Fruit fly (Drosophila melanogaster) whole organism, embryonic: Measurements from ENCODE around the gene Rrp1.

Experiments used
- Bdp1 ChIP-seq: fragments of 200-800 bp; sonication (Bioruptor generic); optimal IDR thresholded peaks from 3 replicates; lab custom pipeline; 2016; ENCODE audit warnings: missing biosample characterization, missing genetic modification characterization
- CG10267 ChIP-seq: fragments of 200-800 bp; sonication (Bioruptor generic); optimal IDR thresholded peaks from 2 replicates; lab custom pipeline; 2018; ENCODE audit warnings: missing biosample characterization, mild to moderate bottlenecking, missing genetic modification characterization, moderate library complexity
- CG10654 ChIP-seq: fragments of 200-800 bp; sonication (Bioruptor generic); optimal IDR thresholded peaks from 2 replicates; lab custom pipeline; 2016; ENCODE audit warnings: missing biosample characterization, missing genetic modification characterization
- CG10979 ChIP-seq: fragments of 200-800 bp; sonication (Bioruptor generic); optimal IDR thresholded peaks from 2 replicates; lab custom pipeline; 2018; ENCODE audit warnings: missing biosample characterization, mild to moderate bottlenecking, missing genetic modification characterization, moderate library complexity
- CG13624 ChIP-seq: fragments of 200-800 bp; sonication (Bioruptor generic); optimal IDR thresholded peaks from 2 replicates; lab custom pipeline; 2016; ENCODE audit warnings: missing biosample characterization, missing genetic modification characterization
- CG14667 ChIP-seq: fragments of 200-800 bp; sonication (Bioruptor generic); IDR thresholded peaks from 2 replicates; pipeline ENCODE4 v1.3.6; 2022; ENCODE audit warnings: missing biosample characterization, missing genetic modification characterization
- CG16863 ChIP-seq: fragments of 200-800 bp; sonication (Bioruptor generic); optimal IDR thresholded peaks from 3 replicates; lab custom pipeline; 2016; ENCODE audit warnings: missing biosample characterization, missing genetic modification characterization
- CG3281 ChIP-seq: fragments of 200-800 bp; sonication (Bioruptor generic); optimal IDR thresholded peaks from 3 replicates; lab custom pipeline; 2017; ENCODE audit warnings: missing biosample characterization, mild to moderate bottlenecking, missing genetic modification characterization
- CG4282 ChIP-seq: fragments of 200-800 bp; sonication (Bioruptor generic); optimal IDR thresholded peaks from 2 replicates; lab custom pipeline; 2016; ENCODE audit warnings: missing biosample characterization, missing genetic modification characterization
- CG6175 ChIP-seq: fragments of 200-800 bp; sonication (Bioruptor generic); IDR thresholded peaks from 3 replicates; pipeline ENCODE4 v1.3.6; 2022; ENCODE audit warnings: missing biosample characterization, missing genetic modification characterization
- CG7372 ChIP-seq: fragments of 200-800 bp; sonication (Bioruptor generic); IDR thresholded peaks from 2 replicates; pipeline ENCODE4 v1.3.6; 2022; ENCODE audit warnings: missing biosample characterization, missing genetic modification characterization
- CG9215 ChIP-seq: fragments of 200-800 bp; sonication (Bioruptor generic); IDR thresholded peaks from 2 replicates; pipeline ENCODE4 v1.3.6; 2022; ENCODE audit warnings: missing biosample characterization, missing genetic modification characterization
- CG9437 ChIP-seq: fragments of 200-800 bp; sonication (Bioruptor generic); optimal IDR thresholded peaks from 2 replicates; lab custom pipeline; 2018; ENCODE audit warnings: missing biosample characterization, mild to moderate bottlenecking, missing genetic modification characterization
- CG9727 ChIP-seq: fragments of 200-800 bp; sonication (Bioruptor generic); optimal IDR thresholded peaks from 3 replicates; lab custom pipeline; 2017; ENCODE audit warnings: missing biosample characterization, mild to moderate bottlenecking, missing genetic modification characterization
- D ChIP-seq, 2 experiments: fragments of 200-800 bp in 1 of 2; fragments of >200 bp in 1 of 2; sonication (Bioruptor generic) in 1 of 2; optimal IDR thresholded peaks; 2 replicates in 1 of 2; 3 replicates in 1 of 2; lab custom pipeline; 2017; ENCODE audit warnings: mild to moderate bottlenecking in 1 of 2, missing biosample characterization in 1 of 2, missing genetic modification characterization in 1 of 2, missing genetic modification reagents in 1 of 2
- Dfd ChIP-seq, 2 experiments: fragments of >200 bp; optimal IDR thresholded peaks; 2 replicates each; lab custom pipeline; 2017; ENCODE audit warnings: missing biosample characterization in 2 of 2, missing genetic modification characterization in 2 of 2
- Eip74EF ChIP-seq, 2 experiments: fragments of 200-800 bp in 1 of 2; fragments of >200 bp in 1 of 2; sonication (Bioruptor generic) in 1 of 2; optimal IDR thresholded peaks; 2 replicates each; lab custom pipeline; 2017 to 2019; ENCODE audit warnings: missing biosample characterization in 2 of 2, missing genetic modification characterization in 2 of 2, mild to moderate bottlenecking in 1 of 2, moderate library complexity in 1 of 2
- Elba2 ChIP-seq: fragments of 200-800 bp; sonication (Bioruptor generic); optimal IDR thresholded peaks from 3 replicates; lab custom pipeline; 2016; ENCODE audit warnings: missing biosample characterization, missing genetic modification characterization
- Hey ChIP-seq: fragments of 200-800 bp; sonication (Bioruptor generic); optimal IDR thresholded peaks from 3 replicates; lab custom pipeline; 2018; ENCODE audit warnings: missing biosample characterization, mild to moderate bottlenecking, missing genetic modification characterization
- HmgZ ChIP-seq: fragments of 200-800 bp; sonication (Bioruptor generic); optimal IDR thresholded peaks from 2 replicates; lab custom pipeline; 2018; ENCODE audit warnings: missing biosample characterization, mild to moderate bottlenecking, missing genetic modification characterization
- Hmr ChIP-seq: fragments of 200-800 bp; sonication (Bioruptor generic); optimal IDR thresholded peaks from 3 replicates; lab custom pipeline; 2017; ENCODE audit warnings: mild to moderate bottlenecking, missing biosample characterization, missing genetic modification reagents, missing genetic modification characterization
- Hr3 ChIP-seq: fragments of 200-800 bp; sonication (Bioruptor generic); optimal IDR thresholded peaks from 3 replicates; lab custom pipeline; 2016; ENCODE audit warnings: missing biosample characterization, missing genetic modification characterization
- Mad ChIP-seq: fragments of 200-800 bp; sonication (Bioruptor generic); optimal IDR thresholded peaks from 2 replicates; lab custom pipeline; 2016; ENCODE audit warnings: missing biosample characterization, missing genetic modification characterization
- Med ChIP-seq: fragments of 200-800 bp; sonication (Bioruptor generic); peaks from one replicate; lab custom pipeline; 2016; ENCODE audit warnings: missing biosample characterization, missing genetic modification characterization, mild to moderate bottlenecking, inconsistent platforms, moderate library complexity
- Nf-YC ChIP-seq: fragments of 200-800 bp; optimal IDR thresholded peaks from 3 replicates; lab custom pipeline; 2019; ENCODE audit warnings: missing biosample characterization, mild to moderate bottlenecking, missing genetic modification characterization, moderate library complexity
- Ssrp ChIP-seq: fragments of 200-800 bp; sonication (Bioruptor generic); optimal IDR thresholded peaks from 2 replicates; lab custom pipeline; 2018; ENCODE audit warnings: missing biosample characterization, mild to moderate bottlenecking, missing genetic modification characterization, moderate library complexity
- Trl ChIP-seq, 3 experiments: fragments of >200 bp in 2 of 3; fragments of 200-800 bp in 1 of 3; sonication (Bioruptor generic) in 1 of 3; optimal IDR thresholded peaks; 2 replicates in 1 of 3; 3 replicates in 2 of 3; lab custom pipeline; 2016 to 2017; ENCODE audit warnings: missing biosample characterization in 1 of 3, missing genetic modification characterization in 1 of 3
- ato ChIP-seq: fragments of 200-800 bp; sonication (Bioruptor generic); IDR thresholded peaks from 2 replicates; pipeline ENCODE4 v1.3.6; 2022; ENCODE audit warnings: missing biosample characterization, missing genetic modification characterization; ENCODE audit not compliant: partially characterized antibody
- crp ChIP-seq, 2 experiments: fragments of 200-800 bp; sonication (Bioruptor generic); optimal IDR thresholded peaks; 2 replicates in 1 of 2; 3 replicates in 1 of 2; lab custom pipeline; 2017; ENCODE audit warnings: missing biosample characterization in 2 of 2, missing genetic modification characterization in 2 of 2, mild to moderate bottlenecking in 1 of 2, moderate library complexity in 1 of 2
- ems ChIP-seq: fragments of 200-800 bp; sonication (Bioruptor generic); optimal IDR thresholded peaks from 3 replicates; lab custom pipeline; 2016; ENCODE audit warnings: missing biosample characterization, missing genetic modification characterization
- gce ChIP-seq: fragments of 200-800 bp; sonication (Bioruptor generic); IDR thresholded peaks from 3 replicates; pipeline ENCODE4 v1.3.6; 2022; ENCODE audit warnings: missing biosample characterization, missing genetic modification characterization
- gsb-n ChIP-seq: fragments of 200-800 bp; sonication (Bioruptor generic); optimal IDR thresholded peaks from 3 replicates; lab custom pipeline; 2018; ENCODE audit warnings: missing biosample characterization, mild to moderate bottlenecking, missing genetic modification characterization
- ken ChIP-seq: fragments of 200-800 bp; sonication (Bioruptor generic); IDR thresholded peaks from 3 replicates; pipeline ENCODE4 v1.3.6; 2022; ENCODE audit warnings: missing biosample characterization, missing genetic modification characterization
- kni ChIP-seq: fragments of 200-800 bp; sonication (Bioruptor generic); optimal IDR thresholded peaks from 3 replicates; lab custom pipeline; 2017; ENCODE audit warnings: mild to moderate bottlenecking, missing biosample characterization, missing genetic modification reagents, missing genetic modification characterization
- knrl ChIP-seq: fragments of 200-800 bp; sonication (Bioruptor generic); IDR thresholded peaks from 3 replicates; pipeline ENCODE4 v1.3.6; 2022; ENCODE audit warnings: missing biosample characterization, missing genetic modification characterization; ENCODE audit not compliant: partially characterized antibody
- mirr ChIP-seq: fragments of 200-800 bp; sonication (Bioruptor generic); optimal IDR thresholded peaks from 3 replicates; lab custom pipeline; 2018; ENCODE audit warnings: missing biosample characterization, mild to moderate bottlenecking, missing genetic modification characterization
- peb ChIP-seq: fragments of 200-800 bp; sonication (Bioruptor generic); IDR thresholded peaks from 2 replicates; pipeline ENCODE4 v1.3.6; 2022; ENCODE audit warnings: missing biosample characterization, missing genetic modification characterization
- pfk ChIP-seq: fragments of 200-800 bp; sonication (Bioruptor generic); optimal IDR thresholded peaks from 2 replicates; lab custom pipeline; 2018; ENCODE audit warnings: missing biosample characterization, mild to moderate bottlenecking, missing genetic modification characterization, moderate library complexity
- pnt ChIP-seq: fragments of 200-800 bp; sonication (Bioruptor generic); optimal IDR thresholded peaks from 3 replicates; lab custom pipeline; 2016; ENCODE audit warnings: missing biosample characterization, missing genetic modification characterization
- prd ChIP-seq, 3 experiments: fragments of >200 bp in 2 of 3; fragments of 200-800 bp in 1 of 3; sonication (Bioruptor generic) in 1 of 3; optimal IDR thresholded peaks in 2 of 3; IDR thresholded peaks in 1 of 3; 2 replicates in 2 of 3; 3 replicates in 1 of 3; pipeline versions ENCODE4 v1.3.6 to Lab custom; 2017 to 2022; ENCODE audit warnings: missing biosample characterization in 1 of 3, missing genetic modification characterization in 1 of 3
- pum ChIP-seq: fragments of 200-800 bp; sonication (Bioruptor generic); optimal IDR thresholded peaks from 2 replicates; lab custom pipeline; 2016; ENCODE audit warnings: missing biosample characterization, missing genetic modification characterization
- slbo ChIP-seq: fragments of 200-800 bp; sonication (Bioruptor generic); IDR thresholded peaks from 2 replicates; pipeline ENCODE4 v1.3.6; 2022; ENCODE audit warnings: missing biosample characterization, missing genetic modification characterization
- slou ChIP-seq: fragments of 200-800 bp; sonication (Bioruptor generic); optimal IDR thresholded peaks from 3 replicates; lab custom pipeline; 2016; ENCODE audit warnings: missing biosample characterization, missing genetic modification characterization
- so ChIP-seq: fragments of 200-800 bp; sonication (Bioruptor generic); IDR thresholded peaks from 3 replicates; pipeline ENCODE4 v1.3.6; 2022; ENCODE audit warnings: missing biosample characterization, missing genetic modification characterization
- tna ChIP-seq: fragments of 200-800 bp; sonication (Bioruptor generic); IDR thresholded peaks from 2 replicates; pipeline ENCODE4 v1.3.6; 2022; ENCODE audit warnings: missing biosample characterization, missing genetic modification characterization; ENCODE audit not compliant: partially characterized antibody
- toy ChIP-seq: fragments of 200-800 bp; sonication (Bioruptor generic); IDR thresholded peaks from 2 replicates; pipeline ENCODE4 v1.3.6; 2022; ENCODE audit warnings: missing biosample characterization, missing genetic modification characterization
- wor ChIP-seq: fragments of 200-800 bp; sonication (Bioruptor generic); IDR thresholded peaks from 2 replicates; pipeline ENCODE4 v1.3.6; 2022; ENCODE audit warnings: missing biosample characterization, missing genetic modification characterization
- zen ChIP-seq: fragments of 200-800 bp; sonication (Bioruptor generic); optimal IDR thresholded peaks from 3 replicates; lab custom pipeline; 2018; ENCODE audit warnings: missing biosample characterization, mild to moderate bottlenecking, missing genetic modification characterization, moderate library complexity

The Rrp1 gene

DNA sequence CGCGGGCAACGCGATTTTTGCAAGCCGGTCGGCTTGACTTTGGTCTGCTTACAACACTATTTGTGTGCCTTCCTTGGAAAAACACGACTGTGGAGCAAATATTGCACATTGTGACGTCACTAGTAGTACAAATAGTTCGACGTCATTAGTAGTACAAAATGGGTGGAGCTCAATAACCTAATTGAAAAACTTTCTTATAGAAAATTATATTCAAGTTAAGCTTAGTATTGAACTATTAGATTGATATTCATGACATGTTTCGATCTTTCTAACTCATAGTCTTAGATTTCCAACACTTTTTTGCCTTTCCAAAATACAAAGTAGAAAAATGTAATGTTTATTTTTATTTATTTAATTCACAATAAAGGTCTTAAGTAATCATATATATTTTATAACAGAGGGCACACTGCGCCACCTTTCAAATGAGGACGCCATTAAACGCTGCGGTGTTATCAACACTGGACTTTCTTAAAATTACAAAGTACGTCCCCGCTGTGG lies at the start of gene Rrp1, which contains the start of gene gammaTub23C (continued):
- TF ChIP-seq CG4282 (GFP tag; lab: Kevin White, UChicago) = no peak
- TF ChIP-seq so = peak; percentile 59; the same call in 1 of the 3 replicates
- TF ChIP-seq Nf-YC (tag; lab: Kevin White, UChicago) = peak; percentile 84
- TF ChIP-seq CG9727 (GFP tag; lab: Kevin White, UChicago) = peak; percentile 95
- peak; percentile 92 for TF ChIP-seq Ssrp (tag; lab: Kevin White, UChicago)
- peak; percentile 16 for TF ChIP-seq pfk (GFP tag; lab: Kevin White, UChicago)
- peak; percentile 63 for TF ChIP-seq pnt
- TF ChIP-seq ems (GFP tag; lab: Kevin White, UChicago) = peak; percentile 75
- peak; percentile 73 for TF ChIP-seq CG13624 (GFP tag; lab: Kevin White, UChicago)
- peak; percentile 74 for TF ChIP-seq pum (GFP tag; lab: Kevin White, UChicago)
- TF ChIP-seq Elba2 (GFP tag; lab: Kevin White, UChicago) = peak; percentile 36
- TF ChIP-seq zen (tag; lab: Kevin White, UChicago) = peak; percentile 81
- no peak for TF ChIP-seq D (optimal IDR thresholded peaks at IDR 0.05; lab: Kevin White, UChicago)
- peak; percentile 88 for TF ChIP-seq D (GFP tag; optimal IDR thresholded peaks at IDR 0.05; lab: Kevin White, UChicago)
- TF ChIP-seq CG6175 (GFP tag; lab: Robert Waterston, UW) = 0 out of 3 replicates have a peak, but pooled peaks have one; percentile 33
- 0 out of 3 replicates have a peak, but pooled peaks have one; percentile 36 for TF ChIP-seq gce (GFP tag; lab: Robert Waterston, UW)
- TF ChIP-seq crp (GFP tag; optimal IDR thresholded peaks at IDR 0.05; lab: Kevin White, UChicago) = peak in 1 of 2 experiments; percentile 63
- TF ChIP-seq prd (optimal IDR thresholded peaks at IDR 0.05; lab: Kevin White, UChicago) = no peak
- peak; percentile 93 for TF ChIP-seq prd (GFP tag; IDR thresholded peaks at IDR 0.05; lab: Robert Waterston, UW)
- TF ChIP-seq CG14667 (GFP tag; lab: Robert Waterston, UW) = peak; percentile 72
- peak; percentile 77 for TF ChIP-seq gsb-n (tag; lab: Kevin White, UChicago)
- TF ChIP-seq slbo = peak; percentile 91
- TF ChIP-seq tna (GFP tag; lab: Robert Waterston, UW) = no peak
- peak; percentile 94 for TF ChIP-seq Hr3 (GFP tag; lab: Kevin White, UChicago)
- peak in 1 of 2 experiments; percentile 86 for TF ChIP-seq Eip74EF (GFP tag; optimal IDR thresholded peaks at IDR 0.05; lab: Kevin White, UChicago)
- peak; percentile 93 for TF ChIP-seq CG9437 (GFP tag; lab: Kevin White, UChicago)
- TF ChIP-seq Trl (optimal IDR thresholded peaks at IDR 0.05; lab: Kevin White, UChicago) = peak in 1 of 2 experiments; percentile 3
- TF ChIP-seq Trl (GFP tag; optimal IDR thresholded peaks at IDR 0.05; lab: Kevin White, UChicago) = peak; percentile 73
- peak; percentile 91 for TF ChIP-seq Hmr (GFP tag; lab: Kevin White, UChicago)
- peak; percentile 94 for TF ChIP-seq slou (GFP tag; lab: Kevin White, UChicago)
- 0 out of 2 replicates have a peak, but pooled peaks have one; percentile 17 for TF ChIP-seq toy (GFP tag; lab: Robert Waterston, UW)
- TF ChIP-seq Bdp1 (GFP tag; lab: Kevin White, UChicago) = peak; percentile 57
- TF ChIP-seq CG10267 (tag; lab: Kevin White, UChicago) = peak; percentile 97
- TF ChIP-seq CG10979 (tag; lab: Kevin White, UChicago) = peak; percentile 89
- TF ChIP-seq CG10654 = peak; percentile 86
- peak; percentile 88 for TF ChIP-seq Med (GFP tag; lab: Kevin White, UChicago)
- TF ChIP-seq knrl (GFP tag; lab: Robert Waterston, UW) = no peak
- TF ChIP-seq Hey (tag; lab: Kevin White, UChicago) = peak; percentile 40
- peak; percentile 83 for TF ChIP-seq CG7372 (GFP tag; lab: Robert Waterston, UW)
- peak; percentile 51 for TF ChIP-seq mirr (GFP tag; lab: Kevin White, UChicago)
- TF ChIP-seq ken (GFP tag; lab: Robert Waterston, UW) = peak; percentile 44; the same call in 1 of the 3 replicates
- TF ChIP-seq CG16863 (GFP tag; lab: Kevin White, UChicago) = peak; percentile 44
- peak; percentile 93 for TF ChIP-seq CG3281 (GFP tag; lab: Kevin White, UChicago)
- TF ChIP-seq CG9215 (GFP tag; lab: Robert Waterston, UW) = peak; percentile 89
- peak; percentile 78 for TF ChIP-seq HmgZ
- peak in 1 of 2 experiments; percentile 56 for TF ChIP-seq Dfd (GFP tag; optimal IDR thresholded peaks at IDR 0.05; lab: Kevin White, UChicago)
- peak; percentile 74 for TF ChIP-seq wor
- TF ChIP-seq ato = no peak
- TF ChIP-seq peb (GFP tag; lab: Robert Waterston, UW) = peak; percentile 82
- peak; percentile 81 for TF ChIP-seq Mad
- TF ChIP-seq kni (GFP tag; lab: Kevin White, UChicago) = peak; percentile 85
